Worm (Caenorhabditis elegans): ENCODE measurements around the gene ver-1.

DNA sequence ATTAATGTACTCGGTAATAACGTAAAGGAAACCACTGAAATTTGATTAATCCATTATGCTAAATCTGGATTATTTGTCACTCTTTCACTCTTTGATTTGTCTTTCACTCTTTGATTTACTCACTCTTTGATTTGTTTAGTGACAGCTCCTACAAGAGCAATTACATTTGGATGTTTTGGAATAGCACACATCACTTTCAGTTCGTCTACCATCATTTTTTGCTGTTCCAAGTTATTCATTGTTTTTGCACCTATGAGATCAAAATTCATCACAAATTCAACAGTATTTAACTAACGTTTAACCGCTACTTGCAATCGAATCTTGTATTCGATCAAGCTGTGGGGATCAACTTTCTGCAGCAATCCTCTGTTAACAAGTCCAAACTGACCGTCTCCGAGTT is 7.5 kb upstream of the ver-1 start:
- no peak for TF ChIP-seq rnt-1 (tag; optimal IDR thresholded peaks at IDR 0.05)
- no peak for TF ChIP-seq lin-13 (GFP tag; optimal IDR thresholded peaks at IDR 0.05)
- TF ChIP-seq nhr-90 (tag; optimal IDR thresholded peaks at IDR 0.05; ENCODE audit: poor library complexity), result no peak
- TF ChIP-seq nhr-76 (tag; optimal IDR thresholded peaks at IDR 0.05), result no peak
- TF ChIP-seq sox-4 (tag; optimal IDR thresholded peaks at IDR 0.05), result no peak
- no peak for TF ChIP-seq ceh-82 (tag; optimal IDR thresholded peaks at IDR 0.05)
- TF ChIP-seq lir-3 (tag; optimal IDR thresholded peaks at IDR 0.05; ENCODE audit: poor library complexity), result no peak
- no peak for TF ChIP-seq nhr-12 (tag; optimal IDR thresholded peaks at IDR 0.05)
- no peak for TF ChIP-seq unc-62 (GFP tag; optimal IDR thresholded peaks at IDR 0.05)
- TF ChIP-seq nhr-47 (tag; optimal IDR thresholded peaks at IDR 0.05), result no peak
- TF ChIP-seq grh-1 (GFP tag; IDR thresholded peaks at IDR 0.05), result no peak
- TF ChIP-seq vab-15 (tag; optimal IDR thresholded peaks at IDR 0.05), result no peak
- no peak for TF ChIP-seq isw-1 (GFP tag; IDR thresholded peaks at IDR 0.05)
- no peak for TF ChIP-seq blmp-1 (tag; optimal IDR thresholded peaks at IDR 0.05)
